Worm (Caenorhabditis elegans): ENCODE data around the gene ver-4.
A peak's percentile ranks its signal among the peaks of the same experiment; 100 is the strongest.

ver-4 gene

DNA sequence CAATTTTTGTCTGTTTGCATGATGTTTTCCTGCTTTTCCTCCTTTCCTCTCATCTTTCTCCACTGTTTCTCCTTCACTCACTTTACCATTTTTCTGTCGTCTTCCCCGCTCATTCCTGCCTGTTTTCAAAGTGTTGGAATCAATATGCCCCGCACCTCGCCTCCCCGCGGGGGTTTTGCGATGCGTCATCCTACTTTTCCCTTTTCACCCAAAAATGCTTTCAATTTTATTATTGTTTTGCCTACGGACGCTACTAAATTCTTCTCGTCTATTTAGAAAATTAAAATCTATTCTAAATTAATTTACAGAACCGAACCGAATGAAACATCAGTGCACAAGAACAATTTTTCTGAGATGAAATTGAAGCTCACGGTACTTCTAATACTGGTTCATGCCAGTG, 10.0 kb downstream of the ver-4 start, which contains the start of gene ver-3:
ver-3 (plus strand) TSS at position 301 of the 400 bp plus-strand sequence.
- TF ChIP-seq nhr-129 (tag; optimal IDR thresholded peaks at IDR 0.05) (no peak), Y55F3AM.14 (GFP tag; optimal IDR thresholded peaks at IDR 0.05) (no peak), sma-3 (GFP tag; optimal IDR thresholded peaks at IDR 0.05) (no peak), nhr-21 (tag; optimal IDR thresholded peaks at IDR 0.05) (no peak), ceh-82 (tag; optimal IDR thresholded peaks at IDR 0.05) (no peak), egl-27 (tag; optimal IDR thresholded peaks at IDR 0.05) (no peak), C34F6.9 (tag; optimal IDR thresholded peaks at IDR 0.05) (no peak), fos-1 (tag; optimal IDR thresholded peaks at IDR 0.05) (no peak), elt-3 (tag; optimal IDR thresholded peaks at IDR 0.05) (no peak), nhr-10 (tag; optimal IDR thresholded peaks at IDR 0.05) (no peak), nhr-6 (tag; optimal IDR thresholded peaks at IDR 0.05) (no peak), skn-1 (tag; optimal IDR thresholded peaks at IDR 0.05) (no peak), mab-5 (tag; optimal IDR thresholded peaks at IDR 0.05) (no peak), ama-1 (optimal IDR thresholded peaks at IDR 0.05) (no peak), lin-11 (tag; optimal IDR thresholded peaks at IDR 0.05) (no peak), blmp-1 (tag; optimal IDR thresholded peaks at IDR 0.05; ENCODE audit: insufficient read depth) (no peak)

DNA sequence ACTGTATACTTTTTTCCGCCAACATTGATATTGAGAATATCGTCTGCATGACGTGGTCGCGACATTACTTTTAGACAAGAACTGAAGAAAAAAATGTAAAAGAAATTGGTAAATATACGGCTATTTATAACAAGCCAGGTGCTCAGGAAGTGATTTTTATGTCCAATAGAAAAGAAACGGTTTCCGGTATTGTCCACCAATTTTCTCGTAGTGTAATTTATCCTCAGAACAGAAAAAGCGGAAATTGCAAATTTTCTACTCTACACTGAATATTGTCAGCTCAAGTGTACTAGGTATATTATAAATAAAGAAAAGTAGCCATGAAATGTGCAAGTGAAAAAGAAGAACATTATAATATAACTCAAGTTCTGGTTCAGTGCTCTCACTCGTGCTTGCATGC, 17.0 kb downstream of the ver-4 start, which contains the start of gene F59F3.6:
F59F3.6 (minus strand) TSS at position 101 of the 400 bp plus-strand sequence.
- no peak for TF ChIP-seq egl-27 (tag; optimal IDR thresholded peaks at IDR 0.05)
- no peak for TF ChIP-seq unc-55 (GFP tag; optimal IDR thresholded peaks at IDR 0.05)
- TF ChIP-seq sem-4 (tag; optimal IDR thresholded peaks at IDR 0.05), result no peak
- no peak for TF ChIP-seq nhr-6 (tag; optimal IDR thresholded peaks at IDR 0.05)
- no peak for TF ChIP-seq sma-9 (GFP tag; optimal IDR thresholded peaks at IDR 0.05)
- no peak for TF ChIP-seq sma-9 (tag; optimal IDR thresholded peaks at IDR 0.05)

DNA sequence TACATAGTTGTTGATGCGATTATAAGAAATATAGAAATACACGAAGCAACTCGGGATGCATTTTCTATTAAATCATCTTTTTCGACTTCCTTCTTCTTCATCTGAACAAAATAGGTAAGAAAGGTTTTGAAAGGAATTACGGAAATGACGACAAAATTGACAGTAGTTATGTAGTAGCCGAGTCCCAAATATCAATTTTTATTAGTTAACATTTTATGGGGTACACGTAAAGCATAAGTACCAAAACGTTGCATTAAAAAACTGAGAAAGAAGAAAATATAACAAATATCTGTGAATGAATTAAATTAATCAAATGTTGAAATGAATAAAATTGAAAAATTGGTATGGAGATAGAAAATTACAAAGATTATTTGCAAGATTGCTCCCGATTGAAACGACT, 19.6 kb downstream of the ver-4 start, which contains the start of gene col-177:
col-177 (minus strand) TSS at position 101 of the 400 bp plus-strand sequence.
- TF ChIP-seq lin-13 (GFP tag; optimal IDR thresholded peaks at IDR 0.05), result no peak
- TF ChIP-seq sma-3 (GFP tag; optimal IDR thresholded peaks at IDR 0.05), result no peak
- no peak for TF ChIP-seq C34F6.9 (tag; optimal IDR thresholded peaks at IDR 0.05)
- TF ChIP-seq nhr-10 (tag; optimal IDR thresholded peaks at IDR 0.05), result no peak
- no peak for TF ChIP-seq peb-1 (tag; optimal IDR thresholded peaks at IDR 0.05)
- no peak for TF ChIP-seq sma-9 (GFP tag; optimal IDR thresholded peaks at IDR 0.05)
- no peak for TF ChIP-seq sma-9 (tag; optimal IDR thresholded peaks at IDR 0.05)
- no peak for TF ChIP-seq egl-27 (tag; optimal IDR thresholded peaks at IDR 0.05)
- no peak for TF ChIP-seq Y55F3AM.14 (GFP tag; optimal IDR thresholded peaks at IDR 0.05)
- no peak for TF ChIP-seq ceh-82 (tag; optimal IDR thresholded peaks at IDR 0.05)
- TF ChIP-seq nhr-23 (tag; optimal IDR thresholded peaks at IDR 0.05), result no peak
- no peak for TF ChIP-seq lsy-2 (tag; optimal IDR thresholded peaks at IDR 0.05)
- no peak for TF ChIP-seq blmp-1 (tag; optimal IDR thresholded peaks at IDR 0.05; ENCODE audit: insufficient read depth)
- no peak for TF ChIP-seq elt-3 (tag; optimal IDR thresholded peaks at IDR 0.05)
- TF ChIP-seq gmeb-1 (tag; optimal IDR thresholded peaks at IDR 0.05), result no peak
- TF ChIP-seq nhr-129 (tag; optimal IDR thresholded peaks at IDR 0.05), result no peak
- TF ChIP-seq unc-39 (tag; optimal IDR thresholded peaks at IDR 0.05), result no peak
- no peak for TF ChIP-seq R02D3.7 (tag; optimal IDR thresholded peaks at IDR 0.05)
- TF ChIP-seq dmd-4 (tag; optimal IDR thresholded peaks at IDR 0.05), result no peak

DNA sequence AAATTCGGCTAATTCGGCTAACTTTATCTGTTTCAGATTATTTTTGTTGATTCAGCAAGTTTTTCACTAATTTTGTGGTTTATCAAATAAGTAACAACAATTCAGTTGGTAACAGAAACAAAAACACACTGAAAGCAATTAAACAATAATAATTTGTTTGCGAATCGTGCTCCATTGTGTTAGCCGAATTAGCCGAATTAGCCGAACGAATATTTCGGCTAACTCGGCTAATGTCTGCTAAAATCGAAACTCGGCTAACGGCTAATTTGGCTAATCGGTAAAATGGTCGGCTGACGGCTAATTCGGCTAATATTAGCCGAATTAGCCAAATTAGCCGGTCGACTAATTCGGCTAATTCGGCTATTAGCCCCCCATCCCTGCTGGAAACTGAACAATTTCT, 21.6 kb downstream of the ver-4 start:
- TF ChIP-seq sem-4 (tag; optimal IDR thresholded peaks at IDR 0.05) (no peak), gmeb-1 (tag; optimal IDR thresholded peaks at IDR 0.05) (no peak), Y55F3AM.14 (GFP tag; optimal IDR thresholded peaks at IDR 0.05) (no peak), elt-1 (tag; optimal IDR thresholded peaks at IDR 0.05) (no peak), ztf-4 (tag; optimal IDR thresholded peaks at IDR 0.05) (no peak), mab-5 (tag; optimal IDR thresholded peaks at IDR 0.05) (no peak), snpc-4 (tag; optimal IDR thresholded peaks at IDR 0.05) (no peak), unc-62 (GFP tag; optimal IDR thresholded peaks at IDR 0.05) (no peak), lin-13 (GFP tag; optimal IDR thresholded peaks at IDR 0.05) (no peak), nhr-25 (tag; optimal IDR thresholded peaks at IDR 0.05) (no peak)

DNA sequence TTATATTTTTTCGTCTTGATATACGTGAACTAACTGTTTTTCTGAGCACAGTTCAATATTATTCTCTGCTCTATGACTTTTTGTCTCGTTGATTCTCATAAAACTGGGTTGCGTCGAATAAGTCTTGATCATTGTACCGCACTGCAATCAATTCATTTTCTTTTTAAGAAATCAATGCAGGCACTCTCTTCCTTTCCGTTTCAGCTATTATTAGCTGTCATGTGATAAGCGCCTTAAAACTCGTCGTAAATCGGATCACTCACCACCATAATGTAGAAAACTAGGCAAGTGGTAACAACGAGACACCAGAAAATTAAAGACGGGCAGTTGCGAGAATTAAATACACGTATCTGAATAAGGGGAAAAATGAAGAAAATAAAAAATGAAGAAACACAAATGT, 25.2 kb downstream of the ver-4 start:
- TF ChIP-seq nhr-11 (tag; optimal IDR thresholded peaks at IDR 0.05), result no peak
- TF ChIP-seq sma-3 (GFP tag; optimal IDR thresholded peaks at IDR 0.05), result no peak
- no peak for TF ChIP-seq unc-55 (GFP tag; optimal IDR thresholded peaks at IDR 0.05)
- no peak for TF ChIP-seq nhr-25 (tag; optimal IDR thresholded peaks at IDR 0.05)
- no peak for TF ChIP-seq ama-1 (optimal IDR thresholded peaks at IDR 0.05)
- no peak for TF ChIP-seq nhr-12 (tag; optimal IDR thresholded peaks at IDR 0.05)
- TF ChIP-seq crh-2 (tag; optimal IDR thresholded peaks at IDR 0.05), result peak; percentile 23
- TF ChIP-seq lin-39 (tag; optimal IDR thresholded peaks at IDR 0.05), result no peak
- TF ChIP-seq fos-1 (tag; optimal IDR thresholded peaks at IDR 0.05), result peak; percentile 75
- TF ChIP-seq sma-9 (GFP tag; optimal IDR thresholded peaks at IDR 0.05), result peak; percentile 0
- TF ChIP-seq sma-9 (tag; optimal IDR thresholded peaks at IDR 0.05), result no peak
- no peak for TF ChIP-seq nhr-237 (tag; optimal IDR thresholded peaks at IDR 0.05)
- no peak for TF ChIP-seq mbf-1 (tag; optimal IDR thresholded peaks at IDR 0.05)
- TF ChIP-seq C34F6.9 (tag; optimal IDR thresholded peaks at IDR 0.05), result no peak
- peak; percentile 3 for TF ChIP-seq gmeb-1 (tag; optimal IDR thresholded peaks at IDR 0.05)
- TF ChIP-seq ceh-82 (tag; optimal IDR thresholded peaks at IDR 0.05), result no peak
- no peak for TF ChIP-seq blmp-1 (tag; optimal IDR thresholded peaks at IDR 0.05; ENCODE audit: insufficient read depth)
- TF ChIP-seq ztf-11 (tag; optimal IDR thresholded peaks at IDR 0.05), result no peak
